Fruit fly (Drosophila melanogaster) whole organism, wandering third instar larva: ENCODE data around the gene Gr68a.

ENCODE experiments used
- Abd-B ChIP-seq: fragments of >200 bp; optimal IDR thresholded peaks from 2 replicates; lab custom pipeline; 2017; ENCODE audit warnings: missing biosample characterization, missing genetic modification characterization
- CG32264 ChIP-seq: fragments of 200-800 bp; sonication (Bioruptor generic); optimal IDR thresholded peaks from 2 replicates; lab custom pipeline; 2016; ENCODE audit warnings: missing biosample characterization, missing genetic modification characterization
- CrebA ChIP-seq: fragments of 200-800 bp; sonication (Bioruptor generic); optimal IDR thresholded peaks from 2 replicates; lab custom pipeline; 2016; ENCODE audit warnings: missing biosample characterization, mild to moderate bottlenecking, missing genetic modification characterization, borderline replicate concordance
- Dfd ChIP-seq: fragments of >200 bp; optimal IDR thresholded peaks from 2 replicates; lab custom pipeline; 2017; ENCODE audit warnings: missing biosample characterization, missing genetic modification characterization
- Dif ChIP-seq: fragments of 200-275, 200-300 bp; sonication (Bioruptor generic); optimal IDR thresholded peaks from 2 replicates; lab custom pipeline; 2018; ENCODE audit warnings: missing biosample characterization, missing genetic modification characterization; ENCODE audit not compliant: partially characterized antibody
- GATAd ChIP-seq: sonication (Bioruptor generic); optimal IDR thresholded peaks from 2 replicates; lab custom pipeline; 2016; ENCODE audit warnings: missing biosample characterization, missing genetic modification characterization
- HLH106 ChIP-seq: fragments of 200-800 bp; optimal IDR thresholded peaks from 3 replicates; lab custom pipeline; 2019; ENCODE audit warnings: missing biosample characterization, mild to moderate bottlenecking, missing genetic modification characterization, moderate library complexity
- Hnf4 ChIP-seq: fragments of 200-800 bp; sonication (Bioruptor generic); optimal IDR thresholded peaks from 2 replicates; lab custom pipeline; 2016; ENCODE audit warnings: missing biosample characterization, mild to moderate bottlenecking, missing genetic modification characterization
- Hr83 ChIP-seq: fragments of 200-300 bp; sonication (Bioruptor generic); optimal IDR thresholded peaks from 2 replicates; lab custom pipeline; 2016; ENCODE audit warnings: missing biosample characterization, mild to moderate bottlenecking, missing genetic modification characterization, moderate library complexity; ENCODE audit not compliant: poor library complexity, severe bottlenecking
- Jra ChIP-seq: sonication (Bioruptor generic); optimal IDR thresholded peaks from 2 replicates; lab custom pipeline; 2016; ENCODE audit warnings: missing biosample characterization, missing genetic modification characterization
- Mio ChIP-seq: sonication (Bioruptor generic); optimal IDR thresholded peaks from 2 replicates; lab custom pipeline; 2016; ENCODE audit warnings: missing biosample characterization, missing genetic modification characterization
- Myc ChIP-seq: fragments of >200 bp; optimal IDR thresholded peaks from 2 replicates; lab custom pipeline; 2017
- N ChIP-seq: fragments of >200 bp; optimal IDR thresholded peaks from 2 replicates; lab custom pipeline; 2018; ENCODE audit warnings: missing biosample characterization, missing external identifiers, missing genetic modification characterization
- OdsH ChIP-seq: fragments of 200-800 bp; sonication (Bioruptor generic); optimal IDR thresholded peaks from 2 replicates; lab custom pipeline; 2016; ENCODE audit warnings: missing biosample characterization, mild to moderate bottlenecking, missing genetic modification characterization
- Rel ChIP-seq, 2 experiments: fragments of 200-800 bp; sonication (Bioruptor generic) in 1 of 2; optimal IDR thresholded peaks; 2 replicates in 1 of 2; 3 replicates in 1 of 2; lab custom pipeline; 2016 to 2019; ENCODE audit warnings: mild to moderate bottlenecking in 2 of 2, missing biosample characterization in 2 of 2, missing genetic modification characterization in 2 of 2, moderate library complexity in 1 of 2
- Sp1 ChIP-seq: fragments of 200-800 bp; sonication (Bioruptor generic); optimal IDR thresholded peaks from 3 replicates; lab custom pipeline; 2019; ENCODE audit warnings: missing biosample characterization, mild to moderate bottlenecking, missing genetic modification characterization, moderate library complexity
- Vsx2 ChIP-seq: fragments of 200-300, 225-300 bp; sonication (Bioruptor generic); optimal IDR thresholded peaks from 2 replicates; lab custom pipeline; 2018; ENCODE audit warnings: missing biosample characterization, missing genetic modification characterization; ENCODE audit not compliant: partially characterized antibody
- br ChIP-seq: fragments of 200-800 bp; sonication (Bioruptor generic); optimal IDR thresholded peaks from 2 replicates; lab custom pipeline; 2016; ENCODE audit warnings: missing biosample characterization, missing genetic modification characterization
- brk ChIP-seq: fragments of 200-800 bp; sonication (Bioruptor generic); optimal IDR thresholded peaks from 2 replicates; lab custom pipeline; 2016; ENCODE audit warnings: missing biosample characterization, mild to moderate bottlenecking, missing genetic modification characterization
- dl ChIP-seq, 2 experiments: fragments of 175-275, 200-275 bp in 1 of 2; fragments of 200-275 bp in 1 of 2; sonication (Bioruptor generic); optimal IDR thresholded peaks; lab custom pipeline; 2018; ENCODE audit warnings: mild to moderate bottlenecking in 2 of 2, missing biosample characterization in 2 of 2, missing genetic modification characterization in 2 of 2, moderate library complexity in 2 of 2; ENCODE audit not compliant: partially characterized antibody in 2 of 2, insufficient read depth in 1 of 2
- dmrt93B ChIP-seq: fragments of 200-800 bp; sonication (Bioruptor generic); optimal IDR thresholded peaks from 2 replicates; lab custom pipeline; 2018; ENCODE audit warnings: missing biosample characterization, mild to moderate bottlenecking, missing genetic modification characterization
- foxo ChIP-seq, 2 experiments: fragments of 200-800 bp; sonication (Bioruptor generic); optimal IDR thresholded peaks; 2 replicates in 1 of 2; 3 replicates in 1 of 2; lab custom pipeline; 2016 to 2017; ENCODE audit warnings: missing biosample characterization in 2 of 2, missing genetic modification characterization in 2 of 2
- fru ChIP-seq: fragments of 200-800 bp; sonication (Bioruptor generic); optimal IDR thresholded peaks from 3 replicates; lab custom pipeline; 2016; ENCODE audit warnings: missing biosample characterization, mild to moderate bottlenecking, missing genetic modification characterization
- h ChIP-seq: fragments of 200-800 bp; sonication (Bioruptor generic); optimal IDR thresholded peaks from 3 replicates; lab custom pipeline; 2016; ENCODE audit warnings: missing biosample characterization, mild to moderate bottlenecking, missing genetic modification characterization
- jim ChIP-seq: fragments of 175-275, 200-325 bp; sonication (Bioruptor generic); optimal IDR thresholded peaks from 2 replicates; lab custom pipeline; 2016; ENCODE audit warnings: missing biosample characterization, mild to moderate bottlenecking, missing genetic modification characterization
- lola ChIP-seq: fragments of >200 bp; optimal IDR thresholded peaks from 2 replicates; lab custom pipeline; 2017; ENCODE audit warnings: missing biosample characterization, missing genetic modification characterization
- pan ChIP-seq: fragments of >200 bp; optimal IDR thresholded peaks from 2 replicates; lab custom pipeline; 2017
- rgr ChIP-seq: fragments of 200-800 bp; sonication (Bioruptor generic); optimal IDR thresholded peaks from 3 replicates; lab custom pipeline; 2016; ENCODE audit warnings: missing biosample characterization, mild to moderate bottlenecking, missing genetic modification characterization
- sage ChIP-seq: fragments of 200-800 bp; sonication (Bioruptor generic); optimal IDR thresholded peaks from 2 replicates; lab custom pipeline; 2016; ENCODE audit warnings: missing biosample characterization, mild to moderate bottlenecking, missing genetic modification characterization
- sv ChIP-seq: fragments of 200-800 bp; sonication (Bioruptor generic); optimal IDR thresholded peaks from 3 replicates; lab custom pipeline; 2016; ENCODE audit warnings: missing biosample characterization, missing genetic modification characterization
- tai ChIP-seq: sonication (Bioruptor generic); optimal IDR thresholded peaks from 2 replicates; lab custom pipeline; 2016; ENCODE audit warnings: missing biosample characterization, missing genetic modification characterization
- usp ChIP-seq: fragments of >200 bp; optimal IDR thresholded peaks from 2 replicates; lab custom pipeline; 2017; ENCODE audit warnings: missing biosample characterization, missing genetic modification characterization
- woc ChIP-seq: sonication (Bioruptor generic); optimal IDR thresholded peaks from 2 replicates; lab custom pipeline; 2016; ENCODE audit warnings: missing biosample characterization, mild to moderate bottlenecking, missing genetic modification characterization

Gene Gr68a

DNA sequence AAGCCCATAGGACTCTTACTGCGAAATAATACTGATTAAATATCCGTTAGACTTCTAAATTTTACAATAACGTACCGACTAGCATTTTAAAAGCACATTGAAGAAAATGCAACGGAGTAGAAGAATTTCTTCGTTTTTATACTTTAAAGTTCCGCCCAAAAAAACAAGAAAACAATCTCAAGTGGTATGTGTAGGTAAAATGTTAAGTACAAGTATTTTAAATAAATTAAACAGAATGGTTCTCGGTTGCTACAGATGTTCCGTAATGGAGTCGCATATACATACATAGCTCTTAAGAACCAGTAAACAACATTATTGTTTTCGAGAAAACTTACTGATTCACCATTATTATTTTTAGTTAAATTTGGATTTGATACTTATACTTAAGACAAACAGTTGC lies 21.0 kb downstream of the Gr68a start, which contains the start of gene Muc68D:
TSS of gene Muc68D (minus strand) at position 101 of the 400 bp plus-strand sequence.
- TF ChIP-seq Sp1 (GFP tag; lab: Kevin White, UChicago) = no peak
- TF ChIP-seq lola (GFP tag; lab: Kevin White, UChicago) = no peak
- no peak for TF ChIP-seq dl (GFP tag; optimal IDR thresholded peaks at IDR 0.05; lab: Kevin White, UChicago; ENCODE audit: insufficient read depth in 1 of 2, partially characterized antibody in 2 of 2)
- no peak for TF ChIP-seq Abd-B (GFP tag; lab: Kevin White, UChicago)
- no peak for TF ChIP-seq Vsx2 (GFP tag; lab: Kevin White, UChicago)
- no peak for TF ChIP-seq Dfd (GFP tag; lab: Kevin White, UChicago)
- TF ChIP-seq Hnf4 (GFP tag; lab: Kevin White, UChicago) = no peak
- TF ChIP-seq CrebA (GFP tag; lab: Kevin White, UChicago) = no peak
- no peak for TF ChIP-seq GATAd (GFP tag; lab: Kevin White, UChicago)

DNA sequence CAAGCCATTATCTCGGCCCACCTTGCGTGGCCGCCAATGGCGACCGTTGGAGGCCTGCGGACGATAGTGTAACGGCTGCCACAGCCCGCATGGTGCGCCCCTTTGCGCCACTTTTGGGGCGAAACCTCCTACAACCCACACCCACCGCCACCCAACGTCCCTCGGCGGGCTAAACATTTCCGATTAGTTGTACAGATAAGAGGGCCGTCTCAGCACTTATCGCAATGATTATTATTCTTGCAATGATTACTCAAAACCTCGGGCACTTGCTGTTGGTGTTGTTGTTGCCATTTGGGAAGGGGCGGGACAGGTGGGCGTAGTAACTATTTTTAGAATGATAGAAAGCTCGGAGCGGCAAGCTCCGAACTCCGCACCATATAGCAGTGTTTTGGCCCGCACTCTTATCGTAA lies 21.5 kb downstream of the Gr68a start:
- TF ChIP-seq dl (GFP tag; optimal IDR thresholded peaks at IDR 0.05; lab: Kevin White, UChicago; ENCODE audit: insufficient read depth in 1 of 2, partially characterized antibody in 2 of 2) (peak in 1 of 2 experiments; percentile 8), Hr83 (GFP tag; lab: Kevin White, UChicago) (no peak), h (GFP tag; lab: Kevin White, UChicago) (peak; percentile 1), Vsx2 (GFP tag; lab: Kevin White, UChicago) (peak; percentile 34), dmrt93B (GFP tag; lab: Kevin White, UChicago) (no peak), Dif (GFP tag; lab: Kevin White, UChicago) (peak; percentile 29)

DNA sequence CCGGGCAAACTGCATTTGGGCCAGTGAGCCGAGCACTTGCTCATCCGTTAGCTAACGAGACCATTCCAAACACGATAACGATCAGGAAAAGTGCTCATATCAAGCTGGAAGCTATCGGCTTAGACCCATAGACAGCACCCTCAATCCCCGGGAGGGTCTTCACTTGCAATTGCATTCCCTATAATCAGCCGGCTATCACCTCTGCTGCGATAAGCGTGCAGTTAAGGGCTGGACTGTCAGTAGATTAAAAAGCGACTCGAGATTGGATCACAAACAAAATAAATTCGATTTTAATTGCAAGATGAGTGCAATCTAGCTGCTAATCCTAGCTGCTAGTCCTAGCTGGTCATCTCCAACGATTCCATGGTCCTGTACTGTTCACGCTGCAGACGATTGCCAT lies 22.7 kb downstream of the Gr68a start:
- TF ChIP-seq rgr (GFP tag; lab: Kevin White, UChicago) (no peak), CG32264 (GFP tag; lab: Kevin White, UChicago) (no peak), sage (GFP tag; lab: Kevin White, UChicago) (no peak), h (GFP tag; lab: Kevin White, UChicago) (no peak), jim (no peak), HLH106 (no peak), tai (no peak), pan (lab: Kevin White, UChicago) (no peak), fru (GFP tag; lab: Kevin White, UChicago) (no peak)

DNA sequence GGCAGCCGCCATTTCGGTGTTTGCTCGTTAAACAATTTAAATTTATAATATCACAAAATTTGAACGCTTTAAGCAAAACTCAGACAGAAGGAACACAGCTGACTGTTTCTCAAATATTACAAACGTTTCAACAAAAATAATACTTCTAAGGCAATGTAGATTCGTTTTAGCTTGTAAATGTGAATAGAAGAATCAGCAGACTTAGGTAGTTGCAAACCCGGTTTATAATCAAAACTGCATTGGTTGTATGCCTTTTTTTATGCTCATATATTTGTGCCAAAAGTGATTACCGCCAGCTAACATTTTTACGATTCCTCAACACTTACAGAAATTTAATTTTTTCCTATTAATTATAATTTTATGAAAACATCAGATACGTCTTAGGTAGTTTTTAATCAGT lies 23.3 kb downstream of the Gr68a start, which contains the start of gene Tim13:
TSS of gene Tim13 (minus strand) at position 101 of the 400 bp plus-strand sequence.
- no peak for TF ChIP-seq dmrt93B (GFP tag; lab: Kevin White, UChicago)
- TF ChIP-seq HLH106 = no peak
- TF ChIP-seq Sp1 (GFP tag; lab: Kevin White, UChicago) = no peak
- no peak for TF ChIP-seq br (GFP tag; lab: Kevin White, UChicago)
- TF ChIP-seq Abd-B (GFP tag; lab: Kevin White, UChicago) = no peak
- TF ChIP-seq Rel (GFP tag; optimal IDR thresholded peaks at IDR 0.05; lab: Kevin White, UChicago) = no peak
- no peak for TF ChIP-seq Rel (tag; optimal IDR thresholded peaks at IDR 0.05; lab: Kevin White, UChicago)
- TF ChIP-seq Vsx2 (GFP tag; lab: Kevin White, UChicago) = no peak
- no peak for TF ChIP-seq rgr (GFP tag; lab: Kevin White, UChicago)
- TF ChIP-seq, all 38 proteins: peak for 0

DNA sequence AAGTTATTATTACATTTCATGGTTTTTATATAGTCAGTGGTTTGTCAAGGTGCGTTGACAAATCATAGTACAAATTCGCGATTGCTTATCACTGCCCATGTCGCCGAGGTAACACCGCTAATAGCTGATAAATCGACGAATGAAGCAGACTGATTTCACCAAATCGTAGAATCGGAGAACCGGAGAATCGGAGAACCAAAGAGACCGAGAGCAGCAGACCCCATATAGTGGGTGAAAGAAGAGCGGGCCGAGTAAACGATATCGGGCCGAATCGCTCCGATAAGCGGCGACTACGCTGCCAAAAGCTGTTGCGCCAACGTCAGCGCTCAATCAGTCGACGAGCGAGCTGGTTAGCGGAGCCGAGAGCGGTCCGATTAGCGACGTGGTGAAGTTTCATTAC lies 25.6 kb downstream of the Gr68a start, which contains the start of gene CG14131:
TSS of gene CG14131 (plus strand) at position 343 of the 400 bp plus-strand sequence.
- TF ChIP-seq CrebA (GFP tag; lab: Kevin White, UChicago) = peak; percentile 8
- TF ChIP-seq Dif (GFP tag; lab: Kevin White, UChicago) = peak; percentile 57
- no peak for TF ChIP-seq rgr (GFP tag; lab: Kevin White, UChicago)
- TF ChIP-seq Abd-B (GFP tag; lab: Kevin White, UChicago) = no peak
- TF ChIP-seq br (GFP tag; lab: Kevin White, UChicago) = peak; percentile 33
- TF ChIP-seq h (GFP tag; lab: Kevin White, UChicago) = peak; percentile 34

DNA sequence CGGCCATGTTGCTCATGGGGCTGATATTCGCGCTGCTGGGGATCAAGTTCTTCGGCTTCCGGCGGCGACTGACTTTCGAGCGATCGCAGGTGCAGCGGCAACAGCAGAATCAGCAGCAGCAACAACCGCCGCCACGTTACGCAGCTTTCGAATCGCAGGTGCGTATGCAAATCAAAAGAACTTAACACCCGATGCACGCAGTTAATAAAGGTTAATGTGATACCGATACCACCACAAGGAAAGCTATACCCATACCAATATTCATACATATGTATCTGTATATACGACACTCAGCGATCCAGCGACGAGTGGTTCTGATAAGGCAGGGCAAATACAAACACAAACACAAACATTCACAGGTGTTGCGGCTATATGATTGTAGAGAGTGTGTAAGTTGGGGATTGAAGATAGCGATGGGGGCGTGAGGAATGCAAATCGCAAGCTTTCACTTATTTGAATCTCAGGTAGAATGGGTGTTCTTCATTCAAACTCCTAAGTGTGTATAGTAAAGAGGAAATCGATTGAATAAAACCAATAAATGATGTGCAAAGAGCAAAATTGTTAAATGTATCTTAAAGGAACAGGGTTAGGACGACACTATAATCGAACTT lies 26.3 kb downstream of the Gr68a start:
- TF ChIP-seq CG32264 (GFP tag; lab: Kevin White, UChicago) = no peak
- TF ChIP-seq rgr (GFP tag; lab: Kevin White, UChicago) = peak; percentile 22
- no peak for TF ChIP-seq HLH106
- TF ChIP-seq sage (GFP tag; lab: Kevin White, UChicago) = no peak
- TF ChIP-seq CrebA (GFP tag; lab: Kevin White, UChicago) = no peak
- peak; percentile 34 for TF ChIP-seq Jra (GFP tag; lab: Kevin White, UChicago)
- TF ChIP-seq sv (GFP tag; lab: Kevin White, UChicago) = no peak
- TF ChIP-seq brk (GFP tag; lab: Kevin White, UChicago) = no peak
- peak; percentile 50 for TF ChIP-seq Hr83 (GFP tag; lab: Kevin White, UChicago)
- no peak for TF ChIP-seq N
- no peak for TF ChIP-seq Myc (lab: Kevin White, UChicago)
- no peak for TF ChIP-seq dmrt93B (GFP tag; lab: Kevin White, UChicago)
- TF ChIP-seq h (GFP tag; lab: Kevin White, UChicago) = peak; percentile 57
- TF ChIP-seq fru (GFP tag; lab: Kevin White, UChicago) = peak; percentile 34
- TF ChIP-seq OdsH (GFP tag; lab: Kevin White, UChicago) = peak; percentile 15
- no peak for TF ChIP-seq jim
- no peak for TF ChIP-seq Mio (GFP tag; lab: Kevin White, UChicago)
- TF ChIP-seq Abd-B (GFP tag; lab: Kevin White, UChicago) = no peak
- TF ChIP-seq Hnf4 (GFP tag; lab: Kevin White, UChicago) = no peak
- TF ChIP-seq woc (GFP tag; lab: Kevin White, UChicago) = no peak
- no peak for TF ChIP-seq usp (GFP tag; lab: Kevin White, UChicago)
- no peak for TF ChIP-seq pan (lab: Kevin White, UChicago)
- peak in 1 of 2 experiments; percentile 27 for TF ChIP-seq foxo (GFP tag; optimal IDR thresholded peaks at IDR 0.05; lab: Kevin White, UChicago)
